Fruit fly (Drosophila melanogaster) whole organism, prepupa: ENCODE results near the gene GC1.

Experiments
- CG11294 ChIP-seq: fragments of 200-800 bp; sonication (Bioruptor generic); IDR thresholded peaks from 2 replicates; pipeline ENCODE4 v1.3.6; 2022; ENCODE audit warnings: missing biosample characterization, missing genetic modification characterization
- CG11902 ChIP-seq: fragments of 200-800 bp; sonication (Bioruptor generic); optimal IDR thresholded peaks from 3 replicates; lab custom pipeline; 2016; ENCODE audit warnings: missing biosample characterization, missing genetic modification characterization
- CG31627 ChIP-seq: fragments of 200-800 bp; sonication (Bioruptor generic); optimal IDR thresholded peaks from 3 replicates; lab custom pipeline; 2016; ENCODE audit warnings: missing biosample characterization, missing genetic modification characterization
- Eip78C ChIP-seq: fragments of 200-800 bp; sonication (Bioruptor generic); peaks from one replicate; lab custom pipeline; 2016; ENCODE audit warnings: missing biosample characterization, missing genetic modification characterization
- Gug ChIP-seq: fragments of 200-800 bp; sonication (Bioruptor generic); IDR thresholded peaks from 2 replicates; pipeline ENCODE4 v1.3.6; 2022; ENCODE audit warnings: missing biosample characterization, missing genetic modification characterization
- Hr4 ChIP-seq: fragments of 200-800 bp; sonication (Bioruptor generic); optimal IDR thresholded peaks from 3 replicates; lab custom pipeline; 2016; ENCODE audit warnings: missing biosample characterization, missing genetic modification characterization
- lz ChIP-seq: fragments of 200-800 bp; sonication (Bioruptor generic); optimal IDR thresholded peaks from 3 replicates; lab custom pipeline; 2016; ENCODE audit warnings: missing biosample characterization, missing genetic modification characterization

DNA sequence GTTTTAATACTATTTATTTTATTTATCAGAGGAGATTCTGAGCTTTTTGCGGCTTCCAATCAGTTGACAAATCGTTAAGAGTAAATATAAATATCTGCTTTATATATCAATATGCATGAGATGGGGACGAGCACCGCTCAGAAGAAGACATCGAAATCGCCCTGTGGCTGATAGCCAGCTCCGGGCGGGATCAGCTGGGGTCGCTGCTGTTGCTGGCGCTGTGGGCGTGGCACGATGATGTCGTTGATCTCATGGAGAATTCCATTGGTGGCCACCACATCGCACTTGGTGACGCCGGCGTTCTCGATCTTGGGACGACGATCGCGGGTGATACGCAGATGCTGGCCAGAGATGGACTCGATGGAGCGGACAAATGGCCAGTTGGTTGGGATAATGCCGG, 17.4 kb downstream of the GC1 start:
- TF ChIP-seq Gug (GFP tag; lab: Robert Waterston, UW) (no peak), CG11902 (GFP tag; lab: Kevin White, UChicago) (no peak), lz (GFP tag; lab: Kevin White, UChicago) (no peak), CG11294 (GFP tag; lab: Robert Waterston, UW) (no peak), Hr4 (GFP tag; lab: Kevin White, UChicago) (no peak), CG31627 (GFP tag; lab: Kevin White, UChicago) (no peak), Eip78C (GFP tag; lab: Kevin White, UChicago) (peak; percentile 75)
